Fruit fly (Drosophila melanogaster): Measurements from ENCODE around the gene Rpn3.

Rpn3 gene

DNA sequence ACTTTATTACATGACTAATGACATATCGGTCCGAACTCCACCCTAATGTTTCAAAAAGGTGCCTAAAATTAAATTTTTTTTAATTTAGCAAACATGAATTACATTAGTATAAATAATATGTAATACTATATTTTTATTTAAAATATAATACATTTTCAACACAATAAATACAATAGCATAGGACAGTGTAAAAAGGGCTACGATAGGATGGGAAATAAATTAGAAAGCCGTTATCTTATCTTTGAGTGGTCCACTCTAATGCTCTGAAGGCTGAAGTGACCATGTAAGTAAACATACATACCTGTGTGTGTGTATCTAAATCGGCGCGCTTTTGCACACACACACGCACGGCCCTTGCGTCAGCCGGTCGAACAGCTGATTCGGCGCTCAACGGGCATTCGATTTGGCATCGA, 48.6 kb upstream of the Rpn3 start, which contains the start of gene CG31793 (continued):
- TF ChIP-seq cas (GFP tag; IDR thresholded peaks at IDR 0.05) = 0 out of 2 replicates have a peak, but pooled peaks have one; percentile 38
- no peak for TF ChIP-seq CG17802 (tag; optimal IDR thresholded peaks at IDR 0.05)
- no peak for TF ChIP-seq CG8765 (GFP tag; IDR thresholded peaks at IDR 0.05)
- TF ChIP-seq Trl (optimal IDR thresholded peaks at IDR 0.05) = no peak
- TF ChIP-seq Trl (GFP tag; optimal IDR thresholded peaks at IDR 0.05) = no peak
- peak; percentile 78 for TF ChIP-seq Meics (GFP tag; optimal IDR thresholded peaks at IDR 0.05)
- TF ChIP-seq CG6813 (GFP tag; optimal IDR thresholded peaks at IDR 0.05) = peak; percentile 37
- peak; percentile 33; the same call in 1 of the 2 replicates for TF ChIP-seq CG10321 (GFP tag; IDR thresholded peaks at IDR 0.05)
- no peak for TF ChIP-seq kni (GFP tag; optimal IDR thresholded peaks at IDR 0.05)
- TF ChIP-seq CG30403 (GFP tag; optimal IDR thresholded peaks at IDR 0.05) = peak; percentile 50
- TF ChIP-seq CG13296 (GFP tag; optimal IDR thresholded peaks at IDR 0.05) = peak; percentile 76
- TF ChIP-seq phol (tag; optimal IDR thresholded peaks at IDR 0.05) = peak; percentile 46
- no peak for TF ChIP-seq Scr (GFP tag; IDR thresholded peaks at IDR 0.05; ENCODE audit: partially characterized antibody)
- TF ChIP-seq knrl (GFP tag; IDR thresholded peaks at IDR 0.05; ENCODE audit: partially characterized antibody) = no peak
- TF ChIP-seq CG10654 (GFP tag; optimal IDR thresholded peaks at IDR 0.05) = peak; percentile 30
- TF ChIP-seq Drgx (GFP tag; IDR thresholded peaks at IDR 0.05) = peak; percentile 73
- peak; percentile 26 for TF ChIP-seq fd96Cb (tag; optimal IDR thresholded peaks at IDR 0.05)
- TF ChIP-seq btn (GFP tag; optimal IDR thresholded peaks at IDR 0.05) = no peak
- peak; percentile 30 for TF ChIP-seq nmo (GFP tag; optimal IDR thresholded peaks at IDR 0.05)
- TF ChIP-seq zf30C (GFP tag; optimal IDR thresholded peaks at IDR 0.05) = no peak
- peak; percentile 49 for TF ChIP-seq B-H2 (GFP tag; optimal IDR thresholded peaks at IDR 0.05)
- TF ChIP-seq CG15011 (GFP tag; optimal IDR thresholded peaks at IDR 0.05) = peak; percentile 5
- no peak for TF ChIP-seq Stat92E (GFP tag; optimal IDR thresholded peaks at IDR 0.05)
- TF ChIP-seq CG17385 (GFP tag; optimal IDR thresholded peaks at IDR 0.05) = peak; percentile 57
- peak; percentile 40 for TF ChIP-seq CG9437 (GFP tag; optimal IDR thresholded peaks at IDR 0.05)
- TF ChIP-seq CG17912 (GFP tag; optimal IDR thresholded peaks at IDR 0.05) = no peak
- TF ChIP-seq HmgD (GFP tag; optimal IDR thresholded peaks at IDR 0.05) = no peak
- peak; percentile 31 for TF ChIP-seq bcd (GFP tag; optimal IDR thresholded peaks at IDR 0.05)
- no peak for TF ChIP-seq mam (GFP tag; optimal IDR thresholded peaks at IDR 0.05)
- peak; percentile 33; the same call in 1 of the 2 replicates for TF ChIP-seq bbx (GFP tag; IDR thresholded peaks at IDR 0.05; ENCODE audit: partially characterized antibody)
- peak; percentile 68; the same call in 2 of the 3 replicates for TF ChIP-seq CG17361 (GFP tag; IDR thresholded peaks at IDR 0.05)
- TF ChIP-seq zen2 (GFP tag; IDR thresholded peaks at IDR 0.05; ENCODE audit: partially characterized antibody) = no peak
- no peak for TF ChIP-seq pan (optimal IDR thresholded peaks at IDR 0.05)
- peak in 1 of 2 experiments; percentile 63 for TF ChIP-seq pan (GFP tag; optimal IDR thresholded peaks at IDR 0.05 in 1 of 2, IDR thresholded peaks at IDR 0.05 in 1 of 2)
- peak; percentile 66 for TF ChIP-seq sens (GFP tag)
- TF ChIP-seq sd (tag; optimal IDR thresholded peaks at IDR 0.05) = peak; percentile 34
- peak in 1 of 2 experiments; percentile 32 for TF ChIP-seq dpn (GFP tag; optimal IDR thresholded peaks at IDR 0.05)
- TF ChIP-seq Oli (tag; optimal IDR thresholded peaks at IDR 0.05) = peak; percentile 23
- TF ChIP-seq CG11456 (GFP tag; IDR thresholded peaks at IDR 0.05) = peak; percentile 53; the same call in 1 of the 3 replicates

DNA sequence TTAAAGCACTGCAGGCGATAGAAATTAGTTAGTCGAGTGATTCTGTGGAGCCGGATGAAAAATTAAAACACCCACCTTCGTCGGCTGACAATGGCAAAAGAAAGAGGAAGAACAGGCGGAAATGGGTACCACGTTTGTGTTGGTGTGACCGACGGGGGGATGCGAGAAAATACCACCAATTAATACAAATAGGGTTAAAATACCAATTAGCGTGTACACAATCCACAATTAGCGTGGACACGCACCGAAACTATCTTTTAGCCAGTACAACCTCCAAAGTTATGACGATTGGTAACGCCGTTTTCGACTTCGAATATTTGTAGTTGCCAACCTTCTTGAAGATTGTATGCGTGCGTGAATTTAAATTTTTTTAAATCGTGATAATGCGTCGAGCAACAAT, 42.5 kb upstream of the Rpn3 start, which contains the start of gene RpL30:
Gene RpL30 (minus strand): TSS at position 177 of the 400 bp plus-strand sequence.
- TF ChIP-seq zfh2 (GFP tag; optimal IDR thresholded peaks at IDR 0.05) (peak; percentile 87), ERR (GFP tag; optimal IDR thresholded peaks at IDR 0.05) (peak; percentile 80), CG9437 (GFP tag; optimal IDR thresholded peaks at IDR 0.05) (peak; percentile 67), Fer2 (tag; optimal IDR thresholded peaks at IDR 0.05) (peak; percentile 68), CG6272 (GFP tag; IDR thresholded peaks at IDR 0.05) (peak; percentile 72), pfk (GFP tag; optimal IDR thresholded peaks at IDR 0.05) (peak; percentile 83), CG15073 (GFP tag; optimal IDR thresholded peaks at IDR 0.05) (no peak), sd (tag; optimal IDR thresholded peaks at IDR 0.05) (peak; percentile 88), gcm2 (GFP tag; optimal IDR thresholded peaks at IDR 0.05) (peak; percentile 87), CG11695 (GFP tag; IDR thresholded peaks at IDR 0.05) (peak; percentile 85), CG5953 (GFP tag; IDR thresholded peaks at IDR 0.05) (peak; percentile 89), CTCF (GFP tag; optimal IDR thresholded peaks at IDR 0.05) (peak; percentile 72), al (GFP tag; IDR thresholded peaks at IDR 0.05) (peak; percentile 79), CG6689 (GFP tag; IDR thresholded peaks at IDR 0.05) (peak; percentile 71), p53 (GFP tag; optimal IDR thresholded peaks at IDR 0.05) (peak; percentile 93), CG14667 (GFP tag; IDR thresholded peaks at IDR 0.05) (peak; percentile 54), CG9609 (GFP tag; optimal IDR thresholded peaks at IDR 0.05) (peak; percentile 92)
